Worm (Caenorhabditis elegans): ENCODE measurements around the gene glb-32.
A peak's percentile ranks its signal among the peaks of the same experiment; 100 is the strongest.

The glb-32 gene

DNA sequence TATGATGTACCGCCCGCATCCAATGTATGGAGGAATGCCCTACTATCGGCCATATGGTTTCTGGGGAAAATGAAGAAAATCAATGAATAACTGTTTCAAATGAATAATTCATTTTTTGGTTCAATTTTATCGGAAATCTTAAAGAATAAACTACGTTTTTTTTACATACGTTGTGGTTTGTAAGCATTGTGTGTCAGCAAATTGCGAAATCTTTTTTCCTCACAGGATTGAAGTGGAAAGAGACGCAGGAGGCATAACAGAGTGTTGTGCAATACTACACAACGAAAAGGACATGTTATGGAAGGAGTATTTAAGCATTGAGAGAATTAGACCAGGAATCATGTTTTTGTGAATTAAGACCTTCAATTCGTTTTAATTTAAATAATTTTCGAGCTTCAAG lies 42.0 kb upstream of the glb-32 start (continued):
- TF ChIP-seq dpl-1 (GFP tag; optimal IDR thresholded peaks at IDR 0.05) (peak in 1 of 3 experiments; percentile 36), nhr-71 (tag; optimal IDR thresholded peaks at IDR 0.05) (no peak), nhr-237 (tag; optimal IDR thresholded peaks at IDR 0.05) (peak; percentile 22), hlh-4 (tag; optimal IDR thresholded peaks at IDR 0.05) (no peak), C16A3.4 (tag; optimal IDR thresholded peaks at IDR 0.05) (peak; percentile 23), ceh-90 (tag; optimal IDR thresholded peaks at IDR 0.05) (no peak), fkh-10 (GFP tag; optimal IDR thresholded peaks at IDR 0.05) (no peak), elt-2 (tag; optimal IDR thresholded peaks at IDR 0.05) (no peak), vab-15 (tag; optimal IDR thresholded peaks at IDR 0.05) (no peak), efl-1 (optimal IDR thresholded peaks at IDR 0.05) (peak; percentile 38 to 65), efl-1 (GFP tag; optimal IDR thresholded peaks at IDR 0.05 in 1 of 2) (peak; percentile 45 to 48), ceh-82 (tag; optimal IDR thresholded peaks at IDR 0.05) (peak; percentile 51 to 77 (median 55)), nhr-12 (tag; optimal IDR thresholded peaks at IDR 0.05) (no peak), unc-130 (tag; optimal IDR thresholded peaks at IDR 0.05) (no peak), mep-1 (tag; optimal IDR thresholded peaks at IDR 0.05) (peak; percentile 51), skn-1 (tag; optimal IDR thresholded peaks at IDR 0.05) (peak; percentile 96)

DNA sequence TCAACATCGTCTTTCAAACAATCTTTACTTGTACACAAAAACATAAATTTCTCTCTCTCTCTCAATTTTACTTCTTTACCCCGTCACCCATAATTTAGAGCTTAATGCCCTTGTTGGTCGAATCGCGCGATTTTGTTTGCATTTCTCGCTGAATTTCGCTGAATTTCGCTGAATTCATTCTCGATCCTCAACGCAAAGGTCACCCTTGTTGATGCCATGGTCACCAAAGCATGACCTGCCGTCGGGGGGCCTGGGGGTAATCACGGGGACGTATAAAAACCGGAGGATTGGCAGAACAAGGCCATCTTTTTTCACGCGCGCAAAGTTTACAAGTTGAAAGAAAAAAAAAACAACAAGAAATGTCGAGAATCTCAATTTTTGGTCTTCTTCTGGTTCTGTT lies 40.7 kb upstream of the glb-32 start, which contains the start of gene F14F9.8:
F14F9.8 (plus strand) TSS at position 301 of the 400 bp plus-strand sequence.
- TF ChIP-seq skn-1 (tag; optimal IDR thresholded peaks at IDR 0.05): no peak
- TF ChIP-seq blmp-1 (tag; optimal IDR thresholded peaks at IDR 0.05): peak; percentile 16
- TF ChIP-seq nhr-85 (tag): peak; percentile 72
- TF ChIP-seq ama-1 (optimal IDR thresholded peaks at IDR 0.05): no peak

DNA sequence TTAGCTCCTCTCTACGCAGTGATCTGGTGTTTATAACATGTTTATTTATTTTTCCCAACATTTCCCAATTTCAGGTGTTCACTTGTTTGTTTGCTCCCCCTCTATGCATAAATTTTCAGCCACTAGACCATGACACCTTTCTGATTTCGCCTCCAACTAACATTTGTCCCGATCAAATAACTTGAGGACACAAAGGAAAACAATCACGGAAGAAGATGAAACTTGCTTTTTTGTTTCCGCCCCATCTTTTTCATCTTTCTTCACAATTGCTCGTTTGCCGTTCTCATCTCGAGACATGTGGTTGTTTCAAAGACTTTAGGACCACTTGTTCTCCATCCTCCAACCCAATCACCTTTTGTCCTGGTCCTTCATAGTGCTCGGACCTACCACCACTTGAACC lies 37.4 kb upstream of the glb-32 start, which contains the start of gene F14F9.5:
F14F9.5 (plus strand) TSS at position 301 of the 400 bp plus-strand sequence.
- TF ChIP-seq lin-14 (GFP tag; optimal IDR thresholded peaks at IDR 0.05): no peak
- TF ChIP-seq efl-3 (GFP tag; optimal IDR thresholded peaks at IDR 0.05): no peak
- TF ChIP-seq blmp-1 (tag; optimal IDR thresholded peaks at IDR 0.05): no peak
- TF ChIP-seq fkh-10 (GFP tag; optimal IDR thresholded peaks at IDR 0.05): peak; percentile 81
- TF ChIP-seq lsy-2 (tag; optimal IDR thresholded peaks at IDR 0.05): no peak

DNA sequence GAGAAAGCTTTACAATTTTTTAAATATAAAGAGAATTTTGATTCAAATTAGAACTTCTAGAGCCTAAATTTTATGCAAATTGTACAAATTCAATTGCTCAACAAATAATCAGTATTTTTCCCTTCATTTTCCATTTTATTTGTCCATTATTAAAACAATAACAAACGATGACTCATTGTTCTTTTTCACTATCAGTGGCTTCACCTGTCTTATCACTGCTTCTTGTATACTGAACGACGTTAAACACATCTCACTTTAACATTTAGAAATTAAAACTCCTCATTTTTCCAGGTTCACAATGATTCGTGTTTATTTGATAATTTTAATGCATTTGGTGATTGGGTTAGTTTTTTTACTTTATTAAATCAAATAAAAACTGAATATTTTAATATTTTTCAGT lies 30.3 kb upstream of the glb-32 start, which contains the start of gene sid-1:
sid-1 (plus strand) TSS at position 292 of the 400 bp plus-strand sequence.
- no peak for TF ChIP-seq nhr-12 (tag; optimal IDR thresholded peaks at IDR 0.05)
- TF ChIP-seq aly-2 (tag; optimal IDR thresholded peaks at IDR 0.05): no peak
- TF ChIP-seq swsn-7 (tag; optimal IDR thresholded peaks at IDR 0.05): no peak
- TF ChIP-seq ces-1 (GFP tag; optimal IDR thresholded peaks at IDR 0.05): no peak
- no peak for TF ChIP-seq unc-98 (GFP tag; IDR thresholded peaks at IDR 0.05)
- no peak for TF ChIP-seq nhr-77 (tag; optimal IDR thresholded peaks at IDR 0.05)
- TF ChIP-seq ceh-8 (GFP tag; optimal IDR thresholded peaks at IDR 0.05): no peak
- no peak for TF ChIP-seq pax-3 (tag; optimal IDR thresholded peaks at IDR 0.05)
- no peak for TF ChIP-seq snu-23 (GFP tag; optimal IDR thresholded peaks at IDR 0.05)
- TF ChIP-seq unc-30 (tag; optimal IDR thresholded peaks at IDR 0.05): no peak
- TF ChIP-seq tbx-2 (tag; optimal IDR thresholded peaks at IDR 0.05): no peak
- TF ChIP-seq fos-1 (tag; optimal IDR thresholded peaks at IDR 0.05): no peak
- TF ChIP-seq isw-1 (GFP tag; IDR thresholded peaks at IDR 0.05): no peak
- TF ChIP-seq mef-2 (tag; optimal IDR thresholded peaks at IDR 0.05): no peak
- TF ChIP-seq F16B12.6 (tag; optimal IDR thresholded peaks at IDR 0.05): no peak
- no peak for TF ChIP-seq hpl-2 (GFP tag; optimal IDR thresholded peaks at IDR 0.05)
- TF ChIP-seq xbp-1 (tag; optimal IDR thresholded peaks at IDR 0.05): no peak
- no peak for TF ChIP-seq ama-1 (optimal IDR thresholded peaks at IDR 0.05)
- no peak for TF ChIP-seq C34B4.2 (tag; optimal IDR thresholded peaks at IDR 0.05)
- TF ChIP-seq unc-130 (tag; optimal IDR thresholded peaks at IDR 0.05): no peak
